Worm (Caenorhabditis elegans): ENCODE measurements around the gene calf-1.

Gene calf-1

DNA sequence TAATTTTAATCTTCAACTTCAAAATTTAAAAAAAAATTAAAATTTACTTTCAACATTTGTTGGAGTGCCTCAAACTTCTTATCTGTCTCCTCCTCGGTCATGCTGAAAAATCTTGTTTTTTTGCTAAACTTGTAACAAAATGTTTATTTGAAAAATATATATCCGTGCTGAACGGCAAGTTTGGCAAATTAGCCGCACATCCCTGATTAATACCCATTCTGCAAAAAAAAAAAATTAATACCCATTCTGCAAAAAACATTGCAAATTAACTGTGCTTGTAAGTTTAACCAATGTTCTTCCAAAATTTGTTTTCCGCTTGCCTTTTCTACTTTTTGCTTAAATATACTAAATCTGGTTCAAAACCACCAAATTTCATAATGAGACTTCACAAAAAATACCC, 25.8 kb downstream of the calf-1 start, which contains the start of gene F48F5.6:
TSS of gene F48F5.6 (minus strand) at position 101 of the 400 bp plus-strand sequence.
- TF ChIP-seq lir-3 (tag; optimal IDR thresholded peaks at IDR 0.05) (no peak), lin-38 (GFP tag; IDR thresholded peaks at IDR 0.05) (no peak), ztf-11 (tag; optimal IDR thresholded peaks at IDR 0.05) (no peak), aly-2 (tag; optimal IDR thresholded peaks at IDR 0.05) (no peak), pqm-1 (tag; optimal IDR thresholded peaks at IDR 0.05) (no peak), rbr-2 (tag; optimal IDR thresholded peaks at IDR 0.05) (no peak), hmg-1.1 (GFP tag; IDR thresholded peaks at IDR 0.05) (no peak), nhr-76 (tag; optimal IDR thresholded peaks at IDR 0.05) (no peak), nhr-111 (GFP tag; optimal IDR thresholded peaks at IDR 0.05) (no peak), ceh-62 (tag; optimal IDR thresholded peaks at IDR 0.05) (no peak), mdt-29 (GFP tag; IDR thresholded peaks at IDR 0.05) (no peak), cey-2 (tag; optimal IDR thresholded peaks at IDR 0.05; ENCODE audit: borderline replicate concordance, insufficient read depth) (no peak), spr-1 (tag; optimal IDR thresholded peaks at IDR 0.05) (no peak), unc-130 (GFP tag; optimal IDR thresholded peaks at IDR 0.05) (no peak), egl-27 (tag; optimal IDR thresholded peaks at IDR 0.05) (no peak), dve-1 (tag; optimal IDR thresholded peaks at IDR 0.05; ENCODE audit: insufficient read depth) (no peak), sdz-12 (GFP tag; optimal IDR thresholded peaks at IDR 0.05) (no peak), ama-1 (optimal IDR thresholded peaks at IDR 0.05) (no peak), arid-1 (GFP tag; conservative IDR thresholded peaks at IDR 0.05) (no peak), lim-7 (GFP tag; IDR thresholded peaks at IDR 0.05) (no peak)

ce11 chrV:20451793-20452192, 27.1 kb downstream of the calf-1 start:
- TF ChIP-seq lin-39 (tag; optimal IDR thresholded peaks at IDR 0.05) (no peak), hlh-30 (tag; optimal IDR thresholded peaks at IDR 0.05; ENCODE audit: insufficient read depth) (no peak), nhr-11 (tag; optimal IDR thresholded peaks at IDR 0.05) (peak; percentile 41)

DNA sequence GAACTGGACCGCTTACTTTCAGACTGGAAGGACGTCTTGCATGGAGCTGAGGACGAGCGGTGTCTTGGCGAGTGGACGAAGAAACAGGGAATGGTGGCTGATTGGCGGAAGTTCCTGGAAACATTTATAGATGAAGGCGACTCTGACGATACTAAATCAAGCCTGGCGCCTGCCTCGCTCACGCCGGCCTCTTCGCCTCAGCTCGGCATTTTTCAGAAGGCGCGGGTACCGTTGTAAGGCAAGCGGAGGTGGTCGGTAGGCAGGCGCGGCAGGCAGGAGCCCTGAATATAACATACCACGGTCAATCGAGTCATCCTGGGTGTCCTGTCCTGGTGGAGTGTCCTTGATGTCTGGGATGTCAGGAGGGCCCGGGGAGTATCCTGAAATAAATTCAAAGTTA, 33.0 kb downstream of the calf-1 start:
- no peak for TF ChIP-seq F37D6.2 (tag; optimal IDR thresholded peaks at IDR 0.05)
- TF ChIP-seq set-16 (GFP tag; IDR thresholded peaks at IDR 0.05) = peak; percentile 83
- no peak for TF ChIP-seq madf-9 (GFP tag; conservative IDR thresholded peaks at IDR 0.05)
- TF ChIP-seq lin-1 (GFP tag; IDR thresholded peaks at IDR 0.05) = no peak
- peak in 1 of 2 experiments; percentile 83 for TF ChIP-seq unc-62 (GFP tag; optimal IDR thresholded peaks at IDR 0.05 in 1 of 2)
- no peak for TF ChIP-seq unc-62 (tag; optimal IDR thresholded peaks at IDR 0.05)
- no peak for TF ChIP-seq nhr-111 (GFP tag; optimal IDR thresholded peaks at IDR 0.05)
- no peak for TF ChIP-seq zip-2 (tag; optimal IDR thresholded peaks at IDR 0.05)

ce11 chrV:20431390-20431789, 47.5 kb downstream of the calf-1 start:
- TF ChIP-seq vab-7 (GFP tag; IDR thresholded peaks at IDR 0.05) = 0 out of 2 replicates have a peak, but pooled peaks have one; percentile 16

All from whole organism, L4 larva.